Worm (Caenorhabditis elegans): ENCODE data around the gene eif-2D.

DNA sequence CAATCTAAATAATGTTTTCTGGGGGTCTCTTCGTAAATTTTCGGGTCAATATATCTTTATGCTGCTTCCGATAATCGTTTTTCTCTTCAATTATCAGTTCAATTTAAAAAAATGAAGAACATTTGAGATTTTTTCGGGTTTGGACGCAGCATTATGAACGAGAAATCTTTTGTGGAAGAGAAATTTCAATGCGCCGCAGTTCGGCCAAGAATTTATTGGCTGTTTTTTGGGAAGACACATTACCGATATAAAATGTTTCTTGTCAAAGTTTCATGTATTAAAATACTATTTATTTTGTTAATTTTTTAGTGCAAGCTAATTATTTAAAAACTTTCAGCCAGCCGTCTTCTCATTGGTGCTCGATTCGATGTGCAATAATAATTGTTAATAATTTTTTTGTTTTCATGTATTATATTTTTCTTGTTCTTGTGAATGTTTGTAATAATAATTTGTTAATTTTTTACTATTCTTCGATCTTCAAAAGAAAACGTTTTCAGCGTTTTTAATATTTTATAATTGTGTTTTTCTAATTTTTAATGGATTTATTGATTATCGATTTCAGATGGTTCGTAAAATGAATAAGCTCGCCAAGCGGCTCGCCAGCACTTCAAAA, 24.3 kb downstream of the eif-2D start, which contains the start of the genes C18A3.10 and C18A3.3:
- TF ChIP-seq him-1 (tag; optimal IDR thresholded peaks at IDR 0.05) = no peak
- no peak for TF ChIP-seq W03F9.2 (tag; optimal IDR thresholded peaks at IDR 0.05)
